Fruit fly (Drosophila melanogaster) S2 (cell line): ENCODE data around the gene CG11555.

Experiments used
- CG8478 ChIP-seq: fragments of >200 bp; optimal IDR thresholded peaks from 2 replicates; lab custom pipeline; 2018
- CTCF ChIP-seq, 2 experiments: fragments of >200 bp; optimal IDR thresholded peaks; 2 replicates each; lab custom pipeline; 2018

dm6 chr2L:247845-248473 lies 25.7 kb upstream of the CG11555 start:
- TF ChIP-seq CG8478 (lab: Kevin White, UChicago) (no peak), CTCF (optimal IDR thresholded peaks at IDR 0.05; lab: Kevin White, UChicago) (no peak)
